Worm (Caenorhabditis elegans): ENCODE measurements around the gene fut-4.

The fut-4 gene

DNA sequence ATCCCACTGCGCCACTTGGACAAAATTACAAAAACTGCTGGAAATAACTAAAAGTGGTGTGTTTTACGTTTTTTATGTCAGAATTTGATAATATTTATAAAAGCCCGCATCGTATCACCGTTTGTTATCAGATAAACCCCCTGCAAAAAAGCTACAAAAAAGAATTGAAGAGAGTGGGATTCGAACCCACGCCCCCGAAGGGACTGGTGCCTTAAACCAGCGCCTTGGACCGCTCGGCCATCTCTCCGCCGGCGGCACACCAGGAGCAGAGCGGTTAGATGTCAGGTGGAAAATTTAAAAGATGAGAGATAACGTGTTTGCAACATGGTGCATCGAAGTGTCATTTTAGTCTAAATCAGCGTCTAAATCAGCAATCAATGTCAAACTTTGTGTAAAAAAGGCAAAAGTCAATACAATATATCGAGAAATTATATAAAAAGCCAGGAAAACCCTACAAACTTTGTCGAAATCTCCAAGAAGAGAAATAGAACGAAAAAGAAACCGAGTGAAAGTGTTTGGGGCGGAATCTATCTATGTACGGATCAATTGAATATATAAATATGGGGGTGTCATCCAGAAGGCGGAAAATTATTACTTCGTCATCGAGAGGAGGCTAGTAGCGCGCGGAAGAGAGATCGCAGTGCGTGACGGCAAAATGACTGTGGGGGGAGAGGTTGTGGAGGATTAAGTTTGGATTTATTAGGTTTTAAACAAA, 39.2 kb upstream of the fut-4 start (continued):
- TF ChIP-seq zfp-3 (GFP tag; conservative IDR thresholded peaks at IDR 0.05), result no peak
- TF ChIP-seq hmg-1.1 (GFP tag; IDR thresholded peaks at IDR 0.05), result 0 out of 2 replicates have a peak, but pooled peaks have one; percentile 11
- TF ChIP-seq set-16 (GFP tag; IDR thresholded peaks at IDR 0.05), result peak; percentile 71
- TF ChIP-seq rbr-2 (tag; optimal IDR thresholded peaks at IDR 0.05), result peak; percentile 3
- TF ChIP-seq ceh-62 (tag; optimal IDR thresholded peaks at IDR 0.05), result no peak
- TF ChIP-seq ces-1 (GFP tag; optimal IDR thresholded peaks at IDR 0.05), result no peak
- peak; percentile 95 for TF ChIP-seq aha-1 (tag)
- peak; percentile 67 for TF ChIP-seq lin-38 (GFP tag; IDR thresholded peaks at IDR 0.05)

- TF ChIP-seq unc-130 (GFP tag; optimal IDR thresholded peaks at IDR 0.05), result no peak
- TF ChIP-seq snpc-4 (tag; optimal IDR thresholded peaks at IDR 0.05), result no peak
- no peak for TF ChIP-seq hlh-30 (tag; optimal IDR thresholded peaks at IDR 0.05; ENCODE audit: insufficient read depth)
- peak; percentile 31 for TF ChIP-seq gei-8 (GFP tag; optimal IDR thresholded peaks at IDR 0.05)
- TF ChIP-seq ces-1 (GFP tag; optimal IDR thresholded peaks at IDR 0.05), result no peak
- no peak for TF ChIP-seq ceh-32 (tag; optimal IDR thresholded peaks at IDR 0.05; ENCODE audit: poor library complexity)
- no peak for TF ChIP-seq F10B5.3 (tag; optimal IDR thresholded peaks at IDR 0.05)
- TF ChIP-seq zfp-3 (GFP tag; conservative IDR thresholded peaks at IDR 0.05), result no peak
- no peak for TF ChIP-seq dve-1 (tag; optimal IDR thresholded peaks at IDR 0.05; ENCODE audit: insufficient read depth)
- TF ChIP-seq daf-8 (GFP tag; IDR thresholded peaks at IDR 0.05), result no peak
- no peak for TF ChIP-seq ceh-44 (GFP tag; IDR thresholded peaks at IDR 0.05)
- TF ChIP-seq daf-12 (tag; optimal IDR thresholded peaks at IDR 0.05), result no peak
- no peak for TF ChIP-seq rbr-2 (tag; optimal IDR thresholded peaks at IDR 0.05)
- TF ChIP-seq nhr-28 (tag; optimal IDR thresholded peaks at IDR 0.05), result peak; percentile 29
- no peak for TF ChIP-seq nhr-76 (tag; optimal IDR thresholded peaks at IDR 0.05)
- peak; percentile 1 for TF ChIP-seq hlh-11 (tag; optimal IDR thresholded peaks at IDR 0.05)
- TF ChIP-seq ztf-7 (tag; optimal IDR thresholded peaks at IDR 0.05), result no peak
- no peak for TF ChIP-seq egl-27 (tag; optimal IDR thresholded peaks at IDR 0.05)
- TF ChIP-seq tag-97 (GFP tag; IDR thresholded peaks at IDR 0.05), result no peak
- TF ChIP-seq nhr-41 (GFP tag; IDR thresholded peaks at IDR 0.05), result no peak
- TF ChIP-seq arid-1 (GFP tag; conservative IDR thresholded peaks at IDR 0.05), result peak; percentile 67
- TF ChIP-seq skn-1 (tag; optimal IDR thresholded peaks at IDR 0.05), result no peak
- no peak for TF ChIP-seq mep-1 (tag; optimal IDR thresholded peaks at IDR 0.05)
- TF ChIP-seq ceh-28 (tag; optimal IDR thresholded peaks at IDR 0.05), result no peak
- no peak for TF ChIP-seq spr-1 (tag; optimal IDR thresholded peaks at IDR 0.05)
- no peak for TF ChIP-seq ceh-62 (tag; optimal IDR thresholded peaks at IDR 0.05)
- no peak for TF ChIP-seq saeg-2 (GFP tag; IDR thresholded peaks at IDR 0.05)
- no peak for TF ChIP-seq snpc-1.2 (GFP tag; IDR thresholded peaks at IDR 0.05)
- no peak for TF ChIP-seq zip-2 (tag; optimal IDR thresholded peaks at IDR 0.05)
- no peak for TF ChIP-seq cey-2 (tag; optimal IDR thresholded peaks at IDR 0.05; ENCODE audit: borderline replicate concordance, insufficient read depth)
- TF ChIP-seq mdl-1 (tag; optimal IDR thresholded peaks at IDR 0.05), result no peak
- TF ChIP-seq mxl-2 (GFP tag; conservative IDR thresholded peaks at IDR 0.05), result no peak
- no peak for TF ChIP-seq hif-1 (tag; optimal IDR thresholded peaks at IDR 0.05)
- no peak for TF ChIP-seq ama-1 (optimal IDR thresholded peaks at IDR 0.05)
- no peak for TF ChIP-seq F37D6.2 (tag; optimal IDR thresholded peaks at IDR 0.05)
- TF ChIP-seq madf-5 (GFP tag; IDR thresholded peaks at IDR 0.05), result 0 out of 4 replicates have a peak, but pooled peaks have one; percentile 37 to 53
- no peak for TF ChIP-seq sdz-12 (GFP tag; optimal IDR thresholded peaks at IDR 0.05)
- TF ChIP-seq lin-1 (GFP tag; IDR thresholded peaks at IDR 0.05), result 0 out of 2 replicates have a peak, but pooled peaks have one; percentile 37
- no peak for TF ChIP-seq ceh-82 (tag; optimal IDR thresholded peaks at IDR 0.05)
- TF ChIP-seq jun-1 (tag; optimal IDR thresholded peaks at IDR 0.05), result no peak
- TF ChIP-seq zip-11 (GFP tag; IDR thresholded peaks at IDR 0.05), result no peak
- TF ChIP-seq Y105C5A.15 (GFP tag; IDR thresholded peaks at IDR 0.05), result 0 out of 2 replicates have a peak, but pooled peaks have one; percentile 65
Measured at ce11 chrII:2859873-2860821, 37.8 kb upstream of the fut-4 start.
